Fruit fly (Drosophila melanogaster) whole organism, embryonic: ENCODE measurements around the gene Sam-S.
A peak's percentile ranks its signal among the peaks of the same experiment; 100 is the strongest.

Experiments used
- B-H2 ChIP-seq: fragments of 200-800 bp; sonication (Bioruptor generic); optimal IDR thresholded peaks from 2 replicates; lab custom pipeline; 2018; ENCODE audit warnings: missing biosample characterization, mild to moderate bottlenecking, missing genetic modification characterization
- CG1024 ChIP-seq: fragments of 200-800 bp; sonication (Bioruptor generic); IDR thresholded peaks from 2 replicates; pipeline ENCODE4 v1.3.6; 2022; ENCODE audit warnings: missing biosample characterization, missing genetic modification characterization
- CG11398 ChIP-seq: fragments of 200-800 bp; sonication (Bioruptor generic); optimal IDR thresholded peaks from 2 replicates; lab custom pipeline; 2016; ENCODE audit warnings: missing biosample characterization, missing genetic modification characterization
- CG11695 ChIP-seq: fragments of 200-800 bp; sonication (Bioruptor generic); IDR thresholded peaks from 3 replicates; pipeline ENCODE4 v1.3.6; 2022; ENCODE audit warnings: missing biosample characterization, missing genetic modification characterization
- CG11723 ChIP-seq: fragments of 200-800 bp; sonication (Bioruptor generic); optimal IDR thresholded peaks from 2 replicates; lab custom pipeline; 2017; ENCODE audit warnings: missing biosample characterization, mild to moderate bottlenecking, missing genetic modification characterization
- CG12071 ChIP-seq: fragments of 200-800 bp; sonication (Bioruptor generic); optimal IDR thresholded peaks from 3 replicates; lab custom pipeline; 2018; ENCODE audit warnings: missing biosample characterization, mild to moderate bottlenecking, missing genetic modification characterization
- CG12219 ChIP-seq: fragments of 200-800 bp; sonication (Bioruptor generic); optimal IDR thresholded peaks from 3 replicates; lab custom pipeline; 2018; ENCODE audit warnings: missing biosample characterization, mild to moderate bottlenecking, missing genetic modification characterization
- CG1233 ChIP-seq: fragments of 200-800 bp; sonication (Bioruptor generic); optimal IDR thresholded peaks from 4 replicates; lab custom pipeline; 2018; ENCODE audit warnings: missing biosample characterization, mild to moderate bottlenecking, missing genetic modification characterization
- CG12744 ChIP-seq: fragments of 200-800 bp; sonication (Bioruptor generic); optimal IDR thresholded peaks from 2 replicates; lab custom pipeline; 2016; ENCODE audit warnings: missing biosample characterization, missing genetic modification characterization
- CG13296 ChIP-seq: fragments of 200-800 bp; sonication (Bioruptor generic); optimal IDR thresholded peaks from 3 replicates; lab custom pipeline; 2018; ENCODE audit warnings: missing biosample characterization, mild to moderate bottlenecking, missing genetic modification characterization
- CG17361 ChIP-seq: fragments of 200-800 bp; sonication (Bioruptor generic); IDR thresholded peaks from 3 replicates; pipeline ENCODE4 v1.3.6; 2022; ENCODE audit warnings: missing biosample characterization, missing genetic modification characterization
- CG3407 ChIP-seq: fragments of 200-800 bp; sonication (Bioruptor generic); optimal IDR thresholded peaks from 2 replicates; lab custom pipeline; 2018; ENCODE audit warnings: missing biosample characterization, mild to moderate bottlenecking, missing genetic modification characterization
- CG6765 ChIP-seq: fragments of 200-800 bp; sonication (Bioruptor generic); optimal IDR thresholded peaks from 3 replicates; lab custom pipeline; 2017; ENCODE audit warnings: missing biosample characterization, mild to moderate bottlenecking, missing genetic modification characterization
- CG7786 ChIP-seq: fragments of 200-800 bp; sonication (Bioruptor generic); optimal IDR thresholded peaks from 2 replicates; lab custom pipeline; 2016; ENCODE audit warnings: missing biosample characterization, missing genetic modification characterization
- CG7928 ChIP-seq: fragments of 200-800 bp; sonication (Bioruptor generic); optimal IDR thresholded peaks from 2 replicates; lab custom pipeline; 2017; ENCODE audit warnings: missing biosample characterization, mild to moderate bottlenecking, missing genetic modification characterization
- Gug ChIP-seq: fragments of 200-800 bp; sonication (Bioruptor generic); IDR thresholded peaks from 4 replicates; pipeline ENCODE4 v1.3.6; 2022; ENCODE audit warnings: missing biosample characterization, missing genetic modification characterization
- H2.0 ChIP-seq: fragments of 200-800 bp; sonication (Bioruptor generic); IDR thresholded peaks from 2 replicates; pipeline ENCODE4 v1.3.6; 2022; ENCODE audit warnings: missing biosample characterization, missing genetic modification characterization
- HLHmδ ChIP-seq: fragments of 200-800 bp; sonication (Bioruptor generic); optimal IDR thresholded peaks from 2 replicates; lab custom pipeline; 2018; ENCODE audit warnings: missing biosample characterization, mild to moderate bottlenecking, missing genetic modification characterization, moderate library complexity
- Hmr ChIP-seq: fragments of 200-800 bp; sonication (Bioruptor generic); optimal IDR thresholded peaks from 3 replicates; lab custom pipeline; 2017; ENCODE audit warnings: mild to moderate bottlenecking, missing biosample characterization, missing genetic modification reagents, missing genetic modification characterization
- Hsf ChIP-seq: fragments of 200-800 bp; sonication (Bioruptor generic); optimal IDR thresholded peaks from 3 replicates; lab custom pipeline; 2016; ENCODE audit warnings: missing biosample characterization, missing genetic modification characterization
- NK7.1 ChIP-seq: fragments of 200-800 bp; sonication (Bioruptor generic); optimal IDR thresholded peaks from 3 replicates; lab custom pipeline; 2016; ENCODE audit warnings: missing biosample characterization, missing genetic modification characterization
- Rx ChIP-seq: fragments of 200-800 bp; sonication (Bioruptor generic); IDR thresholded peaks from 2 replicates; pipeline ENCODE4 v1.3.6; 2022; ENCODE audit warnings: missing biosample characterization, missing genetic modification characterization
- Trl ChIP-seq, 3 experiments: fragments of >200 bp in 2 of 3; fragments of 200-800 bp in 1 of 3; sonication (Bioruptor generic) in 1 of 3; optimal IDR thresholded peaks; 2 replicates in 1 of 3; 3 replicates in 2 of 3; lab custom pipeline; 2016 to 2017; ENCODE audit warnings: missing biosample characterization in 1 of 3, missing genetic modification characterization in 1 of 3
- Xbp1 ChIP-seq: fragments of 200-800 bp; sonication (Bioruptor generic); optimal IDR thresholded peaks from 3 replicates; lab custom pipeline; 2016; ENCODE audit warnings: missing biosample characterization, mild to moderate bottlenecking, missing genetic modification characterization
- ab ChIP-seq: fragments of 200-800 bp; sonication (Bioruptor generic); optimal IDR thresholded peaks from 2 replicates; lab custom pipeline; 2016; ENCODE audit warnings: missing biosample characterization, missing genetic modification characterization
- bowl ChIP-seq: fragments of 200-800 bp; sonication (Bioruptor generic); IDR thresholded peaks from 2 replicates; pipeline ENCODE4 v1.3.6; 2022; ENCODE audit warnings: missing biosample characterization, missing genetic modification characterization
- bsh ChIP-seq, 2 experiments: fragments of 200-800 bp; sonication (Bioruptor generic); optimal IDR thresholded peaks; 2 replicates each; lab custom pipeline; 2017 to 2018; ENCODE audit warnings: mild to moderate bottlenecking in 2 of 2, missing biosample characterization in 2 of 2, missing genetic modification characterization in 2 of 2, moderate library complexity in 1 of 2
- chinmo ChIP-seq: fragments of 200-800 bp; sonication (Bioruptor generic); IDR thresholded peaks from 4 replicates; pipeline ENCODE4 v1.3.6; 2022; ENCODE audit warnings: missing biosample characterization, missing genetic modification characterization; ENCODE audit not compliant: partially characterized antibody
- corto ChIP-seq: fragments of 200-800 bp; sonication (Bioruptor generic); optimal IDR thresholded peaks from 2 replicates; lab custom pipeline; 2016; ENCODE audit warnings: missing biosample characterization, mild to moderate bottlenecking, missing genetic modification characterization, moderate library complexity
- esg ChIP-seq: fragments of 200-800 bp; sonication (Bioruptor generic); conservative IDR thresholded peaks from 2 replicates; pipeline ENCODE4 v1.3.6; 2022; ENCODE audit warnings: missing biosample characterization, missing genetic modification characterization
- exex ChIP-seq: fragments of 200-800 bp; sonication (Bioruptor generic); optimal IDR thresholded peaks from 4 replicates; lab custom pipeline; 2018; ENCODE audit warnings: missing biosample characterization, mild to moderate bottlenecking, missing genetic modification characterization, moderate library complexity
- eyg ChIP-seq: fragments of 200-800 bp; sonication (Bioruptor generic); optimal IDR thresholded peaks from 3 replicates; lab custom pipeline; 2016; ENCODE audit warnings: missing biosample characterization, missing genetic modification characterization
- gem ChIP-seq: fragments of 200-800 bp; sonication (Bioruptor generic); optimal IDR thresholded peaks from 2 replicates; lab custom pipeline; 2019; ENCODE audit warnings: missing biosample characterization, mild to moderate bottlenecking, missing genetic modification characterization, moderate library complexity
- kah ChIP-seq: fragments of 200-800 bp; sonication (Bioruptor generic); optimal IDR thresholded peaks from 2 replicates; lab custom pipeline; 2018; ENCODE audit warnings: missing biosample characterization, mild to moderate bottlenecking, missing genetic modification characterization
- nau ChIP-seq: fragments of 200-800 bp; sonication (Bioruptor generic); optimal IDR thresholded peaks from 3 replicates; lab custom pipeline; 2017; ENCODE audit warnings: missing biosample characterization, mild to moderate bottlenecking, missing genetic modification characterization, missing genetic modification reagents
- nerfin-1 ChIP-seq: fragments of 200-800 bp; sonication (Bioruptor generic); optimal IDR thresholded peaks from 3 replicates; lab custom pipeline; 2019; ENCODE audit warnings: missing biosample characterization, mild to moderate bottlenecking, missing genetic modification characterization, moderate library complexity
- oc ChIP-seq: fragments of 200-800 bp; sonication (Bioruptor generic); optimal IDR thresholded peaks from 2 replicates; lab custom pipeline; 2018; ENCODE audit warnings: missing biosample characterization, mild to moderate bottlenecking, missing genetic modification characterization, moderate library complexity
- pho ChIP-seq: fragments of 200-800 bp; sonication (Bioruptor generic); optimal IDR thresholded peaks from 2 replicates; lab custom pipeline; 2016; ENCODE audit warnings: missing biosample characterization, missing genetic modification characterization
- tll ChIP-seq, 2 experiments: fragments of 200-800 bp in 1 of 2; fragments of >200 bp in 1 of 2; sonication (Bioruptor generic) in 1 of 2; optimal IDR thresholded peaks; 2 replicates each; lab custom pipeline; 2017 to 2019; ENCODE audit warnings: missing biosample characterization in 2 of 2, missing genetic modification characterization in 2 of 2, mild to moderate bottlenecking in 1 of 2, moderate library complexity in 1 of 2
- wek ChIP-seq: fragments of 200-800 bp; sonication (Bioruptor generic); optimal IDR thresholded peaks from 3 replicates; lab custom pipeline; 2018; ENCODE audit warnings: missing biosample characterization, mild to moderate bottlenecking, missing genetic modification characterization, moderate library complexity
- wor ChIP-seq: fragments of 200-800 bp; sonication (Bioruptor generic); IDR thresholded peaks from 2 replicates; pipeline ENCODE4 v1.3.6; 2022; ENCODE audit warnings: missing biosample characterization, missing genetic modification characterization

The Sam-S gene

dm6 chr2L:161453-162175, 54.9 kb downstream of the Sam-S start (continued):
- peak in 1 of 2 experiments; percentile 19 for TF ChIP-seq Trl (optimal IDR thresholded peaks at IDR 0.05; lab: Kevin White, UChicago)
- TF ChIP-seq Trl (GFP tag; optimal IDR thresholded peaks at IDR 0.05; lab: Kevin White, UChicago): no peak
- TF ChIP-seq CG1233 (GFP tag; lab: Kevin White, UChicago): peak; percentile 16
- TF ChIP-seq ab (GFP tag; lab: Kevin White, UChicago): peak; percentile 21
- TF ChIP-seq Xbp1: peak; percentile 36
- TF ChIP-seq gem (tag; lab: Kevin White, UChicago): no peak
- no peak for TF ChIP-seq wor (GFP tag; lab: Robert Waterston, UW)
- no peak for TF ChIP-seq Hsf
- peak; percentile 16 for TF ChIP-seq CG7786 (GFP tag; lab: Kevin White, UChicago)
- no peak for TF ChIP-seq NK7.1 (GFP tag; lab: Kevin White, UChicago)
- TF ChIP-seq CG6765 (GFP tag; lab: Kevin White, UChicago): peak; percentile 63
- peak; percentile 100 for TF ChIP-seq CG3407 (GFP tag; lab: Kevin White, UChicago)
- no peak for TF ChIP-seq Rx (GFP tag; lab: Robert Waterston, UW)
- peak in 1 of 2 experiments; percentile 99 for TF ChIP-seq tll (GFP tag; optimal IDR thresholded peaks at IDR 0.05; lab: Kevin White, UChicago)
- TF ChIP-seq bsh (GFP tag; optimal IDR thresholded peaks at IDR 0.05; lab: Kevin White, UChicago): peak in 1 of 2 experiments; percentile 8
- peak; percentile 74 for TF ChIP-seq corto (GFP tag; lab: Kevin White, UChicago)
- TF ChIP-seq B-H2: peak; percentile 89
- TF ChIP-seq CG12071 (GFP tag; lab: Kevin White, UChicago): peak; percentile 32
- TF ChIP-seq esg (GFP tag; lab: Robert Waterston, UW): no peak
- TF ChIP-seq bowl (GFP tag; lab: Robert Waterston, UW): no peak
- TF ChIP-seq nau (GFP tag; lab: Kevin White, UChicago): peak; percentile 61
- TF ChIP-seq Hmr (GFP tag; lab: Kevin White, UChicago): peak; percentile 50
- no peak for TF ChIP-seq CG12744 (GFP tag; lab: Kevin White, UChicago)
- TF ChIP-seq oc (tag; lab: Kevin White, UChicago): peak; percentile 68
- TF ChIP-seq CG11398 (GFP tag; lab: Kevin White, UChicago): peak; percentile 19
- TF ChIP-seq nerfin-1: peak; percentile 49
- TF ChIP-seq pho (GFP tag; lab: Kevin White, UChicago): peak; percentile 17
- TF ChIP-seq HLHmδ (GFP tag; lab: Kevin White, UChicago): peak; percentile 76
- peak; percentile 31 for TF ChIP-seq wek
- TF ChIP-seq CG17361 (GFP tag; lab: Robert Waterston, UW): no peak
- no peak for TF ChIP-seq Gug (GFP tag; lab: Robert Waterston, UW)
- peak; percentile 14 for TF ChIP-seq CG13296 (GFP tag; lab: Kevin White, UChicago)
- TF ChIP-seq chinmo (GFP tag; lab: Robert Waterston, UW): no peak
- no peak for TF ChIP-seq H2.0 (GFP tag; lab: Robert Waterston, UW)
- peak; percentile 12 for TF ChIP-seq eyg (GFP tag; lab: Kevin White, UChicago)
- peak; percentile 25 for TF ChIP-seq CG11723 (GFP tag; lab: Kevin White, UChicago)
- TF ChIP-seq CG12219 (GFP tag; lab: Kevin White, UChicago): no peak
- no peak for TF ChIP-seq CG11695 (GFP tag; lab: Robert Waterston, UW)
- peak; percentile 16 for TF ChIP-seq CG7928
- TF ChIP-seq kah (GFP tag; lab: Kevin White, UChicago): peak; percentile 8
- TF ChIP-seq exex (tag; lab: Kevin White, UChicago): peak; percentile 48
- no peak for TF ChIP-seq CG1024 (GFP tag; lab: Robert Waterston, UW)
- TF ChIP-seq, all 482 proteins: peak for 123
